Worm (Caenorhabditis elegans) whole organism, L4 larva: Measurements from ENCODE around the gene ZK287.9.

Experiments
- F44E2.7 ChIP-seq: fragments of 200-800 bp; sonication (Bioruptor generic); IDR thresholded peaks from 2 replicates; pipeline ENCODE4 v2.1.2; 2022; ENCODE audit warnings: missing genetic modification characterization, missing compliant biosample characterization
- R02D3.7 ChIP-seq: fragments of 150-350 bp; sonication (generic microtip); optimal IDR thresholded peaks from 3 replicates; lab custom pipeline; 2014; ENCODE audit warnings: missing biosample characterization, missing genetic modification characterization
- Y48G9A.11 ChIP-seq: fragments of 200-800 bp; sonication (Bioruptor generic); IDR thresholded peaks from 2 replicates; pipeline ENCODE4 v1.3.6; 2022; ENCODE audit warnings: missing genetic modification reagents, missing genetic modification characterization, missing compliant biosample characterization
- aha-1 ChIP-seq: fragments of 150-350 bp; peaks from one replicate; lab custom pipeline; 2014; ENCODE audit warnings: missing biosample characterization, missing genetic modification characterization
- ceh-28 ChIP-seq: fragments of 150-350 bp; optimal IDR thresholded peaks from 2 replicates; lab custom pipeline; 2014; ENCODE audit warnings: missing biosample characterization, missing genetic modification reagents, missing genetic modification characterization
- ceh-62 ChIP-seq: sonication (generic microtip); optimal IDR thresholded peaks from 2 replicates; lab custom pipeline; 2017; ENCODE audit warnings: missing biosample characterization, missing genetic modification characterization
- ceh-82 ChIP-seq: sonication (generic microtip); optimal IDR thresholded peaks from 2 replicates; lab custom pipeline; 2017; ENCODE audit warnings: missing biosample characterization, missing genetic modification characterization
- ces-1 ChIP-seq: fragments of 150-350 bp; sonication (generic microtip); optimal IDR thresholded peaks from 4 replicates; lab custom pipeline; 2014; ENCODE audit warnings: missing biosample characterization, missing genetic modification reagents, missing genetic modification characterization
- ctbp-1 ChIP-seq: fragments of 200-800 bp; sonication (Bioruptor generic); IDR thresholded peaks from 2 replicates; pipeline ENCODE4 v1.3.6; 2022; ENCODE audit warnings: missing genetic modification reagents, missing genetic modification characterization, missing compliant biosample characterization
- daf-16 ChIP-seq, 3 experiments: sonication (generic microtip); optimal IDR thresholded peaks; 2 replicates each; lab custom pipeline; 2016 to 2017; ENCODE audit warnings: missing genetic modification characterization in 3 of 3, missing genetic modification reagents in 3 of 3, mild to moderate bottlenecking in 2 of 3, missing compliant biosample characterization in 2 of 3, missing biosample characterization in 1 of 3, moderate library complexity in 1 of 3
- daf-8 ChIP-seq: fragments of 200-800 bp; sonication (Bioruptor generic); IDR thresholded peaks from 2 replicates; pipeline ENCODE4 v1.3.6; 2022; ENCODE audit warnings: missing genetic modification characterization, missing compliant biosample characterization
- dmd-6 ChIP-seq: fragments of 200-800 bp; sonication (Bioruptor generic); IDR thresholded peaks from 2 replicates; pipeline ENCODE4 v1.3.6; 2022; ENCODE audit warnings: missing genetic modification reagents, missing genetic modification characterization, missing compliant biosample characterization
- dmd-9 ChIP-seq: fragments of 200-800 bp; sonication (Bioruptor generic); IDR thresholded peaks from 2 replicates; pipeline ENCODE4 v1.3.6; 2022; ENCODE audit warnings: missing genetic modification reagents, missing genetic modification characterization, missing compliant biosample characterization
- dpl-1 ChIP-seq: fragments of 150-350 bp; optimal IDR thresholded peaks from 2 replicates; lab custom pipeline; 2014; ENCODE audit warnings: missing biosample characterization, missing genetic modification reagents, missing genetic modification characterization
- dve-1 ChIP-seq: sonication (generic microtip); optimal IDR thresholded peaks from 2 replicates; lab custom pipeline; 2017; ENCODE audit warnings: antibody characterized with exemption, mild to moderate bottlenecking, missing genetic modification characterization, missing compliant biosample characterization; ENCODE audit not compliant: insufficient read depth
- egl-27 ChIP-seq: sonication (generic microtip); optimal IDR thresholded peaks from 3 replicates; lab custom pipeline; 2017; ENCODE audit warnings: missing biosample characterization, missing genetic modification reagents, missing genetic modification characterization
- fkh-10 ChIP-seq: fragments of 150-350 bp; optimal IDR thresholded peaks from 2 replicates; lab custom pipeline; 2014; ENCODE audit warnings: missing biosample characterization, missing genetic modification reagents, missing genetic modification characterization
- hlh-11 ChIP-seq: fragments of 200-800 bp; sonication (Bioruptor generic); optimal IDR thresholded peaks from 2 replicates; lab custom pipeline; 2018; ENCODE audit warnings: mild to moderate bottlenecking, missing genetic modification characterization, missing compliant biosample characterization
- hlh-30 ChIP-seq: sonication (generic microtip); optimal IDR thresholded peaks from 2 replicates; lab custom pipeline; 2017; ENCODE audit warnings: antibody characterized with exemption, mild to moderate bottlenecking, missing genetic modification characterization, missing compliant biosample characterization; ENCODE audit not compliant: insufficient read depth
- hmg-1.1 ChIP-seq: fragments of 200-800 bp; sonication (Bioruptor generic); IDR thresholded peaks from 2 replicates; pipeline ENCODE4 v1.3.6; 2022; ENCODE audit warnings: missing genetic modification reagents, missing genetic modification characterization, missing compliant biosample characterization
- lin-15B ChIP-seq: fragments of 150-350 bp; sonication (generic microtip); optimal IDR thresholded peaks from 3 replicates; lab custom pipeline; 2014; ENCODE audit warnings: missing biosample characterization, missing genetic modification characterization
- lin-38 ChIP-seq: fragments of 200-800 bp; sonication (Bioruptor generic); IDR thresholded peaks from 2 replicates; pipeline ENCODE4 v1.3.6; 2022; ENCODE audit warnings: missing genetic modification reagents, missing genetic modification characterization, missing compliant biosample characterization
- lsy-2 ChIP-seq, 2 experiments: fragments of 150-350 bp in 1 of 2; sonication (generic microtip) in 1 of 2; optimal IDR thresholded peaks; 2 replicates each; lab custom pipeline; 2014 to 2017; ENCODE audit warnings: missing biosample characterization in 2 of 2, missing genetic modification characterization in 2 of 2
- mdl-1 ChIP-seq, 2 experiments: fragments of 150-350 bp in 1 of 2; sonication (generic microtip) in 1 of 2; optimal IDR thresholded peaks; 2 replicates each; lab custom pipeline; 2014 to 2017; ENCODE audit warnings: missing biosample characterization in 2 of 2, missing genetic modification characterization in 2 of 2
- mdt-29 ChIP-seq: fragments of 200-800 bp; sonication (Bioruptor generic); IDR thresholded peaks from 2 replicates; pipeline ENCODE4 v1.3.6; 2022; ENCODE audit warnings: missing genetic modification reagents, missing genetic modification characterization, missing compliant biosample characterization
- mep-1 ChIP-seq: fragments of 150-350 bp; sonication (generic microtip); optimal IDR thresholded peaks from 3 replicates; lab custom pipeline; 2014; ENCODE audit warnings: missing biosample characterization, missing genetic modification characterization
- mxl-3 ChIP-seq: fragments of 200-800 bp; sonication (Bioruptor generic); optimal IDR thresholded peaks from 2 replicates; lab custom pipeline; 2018; ENCODE audit warnings: mild to moderate bottlenecking, missing genetic modification characterization, missing compliant biosample characterization
- nhr-11 ChIP-seq: fragments of 150-350 bp; optimal IDR thresholded peaks from 2 replicates; lab custom pipeline; 2014; ENCODE audit warnings: missing biosample characterization, missing genetic modification characterization
- nhr-111 ChIP-seq: fragments of 200-800 bp; sonication (Bioruptor generic); optimal IDR thresholded peaks from 2 replicates; lab custom pipeline; 2018; ENCODE audit warnings: mild to moderate bottlenecking, missing genetic modification characterization, missing compliant biosample characterization
- nhr-237 ChIP-seq: sonication (generic microtip); optimal IDR thresholded peaks from 2 replicates; lab custom pipeline; 2017; ENCODE audit warnings: missing biosample characterization, missing genetic modification characterization
- nhr-28 ChIP-seq: fragments of 150-350 bp; optimal IDR thresholded peaks from 2 replicates; lab custom pipeline; 2014; ENCODE audit warnings: missing biosample characterization, missing genetic modification characterization
- nhr-41 ChIP-seq: fragments of 200-800 bp; sonication (Bioruptor generic); IDR thresholded peaks from 2 replicates; pipeline ENCODE4 v1.3.6; 2022; ENCODE audit warnings: missing genetic modification reagents, missing genetic modification characterization, missing compliant biosample characterization
- nhr-48 ChIP-seq: sonication (generic microtip); optimal IDR thresholded peaks from 2 replicates; lab custom pipeline; 2016; ENCODE audit warnings: mild to moderate bottlenecking, missing genetic modification characterization, missing compliant biosample characterization
- nhr-6 ChIP-seq: fragments of 150-350 bp; optimal IDR thresholded peaks from 2 replicates; lab custom pipeline; 2014; ENCODE audit warnings: missing biosample characterization, missing genetic modification characterization
- pha-4 ChIP-seq, 2 experiments: fragments of 150-350 bp in 1 of 2; fragments of 200-800 bp in 1 of 2; sonication (Bioruptor generic) in 1 of 2; IDR thresholded peaks in 1 of 2; optimal IDR thresholded peaks in 1 of 2; 2 replicates each; pipeline versions ENCODE4 v1.3.6 to Lab custom; 2014 to 2022; ENCODE audit warnings: missing genetic modification characterization in 2 of 2, missing genetic modification reagents in 2 of 2, missing biosample characterization in 1 of 2, missing compliant biosample characterization in 1 of 2
- php-3 ChIP-seq: fragments of 200-800 bp; sonication (Bioruptor generic); IDR thresholded peaks from 2 replicates; pipeline ENCODE4 v1.3.6; 2022; ENCODE audit warnings: missing genetic modification reagents, missing genetic modification characterization, missing compliant biosample characterization
- pqm-1 ChIP-seq: sonication (generic microtip); optimal IDR thresholded peaks from 2 replicates; lab custom pipeline; 2017; ENCODE audit warnings: missing biosample characterization, missing genetic modification characterization
- rbr-2 ChIP-seq: sonication (generic microtip); optimal IDR thresholded peaks from 2 replicates; lab custom pipeline; 2016; ENCODE audit warnings: missing genotype, missing genetic modification characterization, missing compliant biosample characterization
- skn-1 ChIP-seq: fragments of 150-350 bp; optimal IDR thresholded peaks from 2 replicates; lab custom pipeline; 2014; ENCODE audit warnings: missing biosample characterization, missing genetic modification characterization
- snpc-1.2 ChIP-seq: fragments of 200-800 bp; sonication (Bioruptor generic); IDR thresholded peaks from 2 replicates; pipeline ENCODE4 v1.3.6; 2022; ENCODE audit warnings: missing genetic modification reagents, missing genetic modification characterization, missing compliant biosample characterization
- spr-3 ChIP-seq: fragments of 200-800 bp; sonication (Bioruptor generic); optimal IDR thresholded peaks from 2 replicates; lab custom pipeline; 2018; ENCODE audit warnings: mild to moderate bottlenecking, missing genetic modification characterization, missing compliant biosample characterization
- tag-97 ChIP-seq: fragments of 200-800 bp; sonication (Bioruptor generic); IDR thresholded peaks from 2 replicates; pipeline ENCODE4 v1.3.6; 2022; ENCODE audit warnings: missing genetic modification characterization, missing compliant biosample characterization
- tra-1 ChIP-seq: fragments of 200-800 bp; sonication (Bioruptor generic); IDR thresholded peaks from 2 replicates; pipeline ENCODE4 v1.3.6; 2022; ENCODE audit warnings: missing genetic modification reagents, missing genetic modification characterization, missing compliant biosample characterization
- unc-39 ChIP-seq: sonication (generic microtip); optimal IDR thresholded peaks from 2 replicates; lab custom pipeline; 2017; ENCODE audit warnings: missing biosample characterization, missing genetic modification characterization
- unc-62 ChIP-seq, 3 experiments: fragments of 150-350 bp in 1 of 3; sonication (generic microtip); optimal IDR thresholded peaks in 2 of 3; peaks in 1 of 3; 1 replicate in 1 of 3; 2 replicates in 2 of 3; lab custom pipeline; 2014 to 2017; ENCODE audit warnings: missing biosample characterization in 3 of 3, missing genetic modification characterization in 3 of 3, missing genetic modification reagents in 3 of 3, missing genotype in 1 of 3
- zfp-3 ChIP-seq: fragments of 200-800 bp; sonication (Bioruptor generic); conservative IDR thresholded peaks from 2 replicates; pipeline ENCODE4 v1.3.6; 2022; ENCODE audit warnings: missing genetic modification reagents, missing genetic modification characterization, missing compliant biosample characterization

ZK287.9 gene

DNA sequence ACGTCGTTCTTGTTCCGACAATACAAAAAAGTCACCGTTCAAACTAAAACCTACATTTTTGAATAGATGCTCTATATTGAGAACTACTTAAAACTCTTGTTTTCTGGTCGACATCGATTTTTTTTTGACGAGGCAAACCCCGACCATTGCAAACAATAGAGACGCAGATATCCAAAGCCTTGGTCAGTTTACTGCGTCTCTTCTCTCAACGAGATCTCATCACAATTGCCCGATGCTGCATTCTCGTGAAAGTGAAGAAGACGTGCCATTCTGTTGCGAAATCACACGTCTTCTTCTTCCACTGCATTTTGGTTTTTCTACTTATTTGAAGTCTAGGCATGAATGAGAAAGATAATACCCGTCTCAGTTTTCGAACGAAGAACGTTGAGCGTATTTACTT is 25.2 kb downstream of the ZK287.9 start:
- TF ChIP-seq tra-1 (GFP tag; lab: Robert Waterston, UW): no peak
- no peak for TF ChIP-seq nhr-11 (tag; lab: Kevin White, UChicago)
- peak; percentile 44 for TF ChIP-seq nhr-28 (tag; lab: Kevin White, UChicago)
- no peak for TF ChIP-seq ces-1 (GFP tag; lab: Kevin White, UChicago)
- no peak for TF ChIP-seq skn-1
- no peak for TF ChIP-seq egl-27 (tag; lab: Kevin White, UChicago)
- TF ChIP-seq F44E2.7 (GFP tag; lab: Robert Waterston, UW): no peak
- TF ChIP-seq nhr-111: no peak
- peak; percentile 42 to 53 for TF ChIP-seq mdl-1 (tag; optimal IDR thresholded peaks at IDR 0.05; lab: Kevin White, UChicago)
- no peak for TF ChIP-seq nhr-41 (GFP tag; lab: Robert Waterston, UW)
- peak; percentile 11 for TF ChIP-seq dve-1 (tag; lab: Kevin White, UChicago)
- TF ChIP-seq snpc-1.2 (GFP tag; lab: Robert Waterston, UW): no peak
- peak; percentile 7 for TF ChIP-seq mxl-3
- TF ChIP-seq mep-1 (tag; lab: Kevin White, UChicago): peak; percentile 66
- TF ChIP-seq unc-62 (GFP tag; optimal IDR thresholded peaks at IDR 0.05 in 1 of 2; lab: Kevin White, UChicago): peak in 1 of 2 experiments; percentile 63
- TF ChIP-seq unc-62 (tag; optimal IDR thresholded peaks at IDR 0.05; lab: Kevin White, UChicago): no peak
- peak; percentile 85 for TF ChIP-seq hlh-30
- TF ChIP-seq nhr-6 (tag; lab: Kevin White, UChicago): peak; percentile 12
- no peak for TF ChIP-seq ceh-82 (tag; lab: Kevin White, UChicago)
- no peak for TF ChIP-seq php-3 (GFP tag; lab: Robert Waterston, UW)
- 0 out of 2 replicates have a peak, but pooled peaks have one; percentile 56 for TF ChIP-seq hmg-1.1 (GFP tag; lab: Robert Waterston, UW)
- no peak for TF ChIP-seq dmd-9 (GFP tag; lab: Robert Waterston, UW)
- no peak for TF ChIP-seq ceh-62 (tag; lab: Kevin White, UChicago)
- TF ChIP-seq lsy-2 (tag; optimal IDR thresholded peaks at IDR 0.05; lab: Kevin White, UChicago): no peak
- TF ChIP-seq aha-1 (tag; lab: Kevin White, UChicago): peak; percentile 26
- no peak for TF ChIP-seq Y48G9A.11 (GFP tag; lab: Robert Waterston, UW)
- no peak for TF ChIP-seq ctbp-1 (GFP tag; lab: Robert Waterston, UW)
- peak; percentile 43 for TF ChIP-seq ceh-28 (tag; lab: Kevin White, UChicago)
- TF ChIP-seq fkh-10 (GFP tag; lab: Kevin White, UChicago): peak; percentile 8
- TF ChIP-seq spr-3 (GFP tag; lab: Kevin White, UChicago): no peak
- TF ChIP-seq mdt-29 (GFP tag; lab: Robert Waterston, UW): no peak
- peak; percentile 27 for TF ChIP-seq rbr-2
- no peak for TF ChIP-seq dpl-1
- no peak for TF ChIP-seq daf-16 (GFP tag; optimal IDR thresholded peaks at IDR 0.05; lab: Kevin White, UChicago)
- no peak for TF ChIP-seq daf-16 (tag; optimal IDR thresholded peaks at IDR 0.05; lab: Kevin White, UChicago)

DNA sequence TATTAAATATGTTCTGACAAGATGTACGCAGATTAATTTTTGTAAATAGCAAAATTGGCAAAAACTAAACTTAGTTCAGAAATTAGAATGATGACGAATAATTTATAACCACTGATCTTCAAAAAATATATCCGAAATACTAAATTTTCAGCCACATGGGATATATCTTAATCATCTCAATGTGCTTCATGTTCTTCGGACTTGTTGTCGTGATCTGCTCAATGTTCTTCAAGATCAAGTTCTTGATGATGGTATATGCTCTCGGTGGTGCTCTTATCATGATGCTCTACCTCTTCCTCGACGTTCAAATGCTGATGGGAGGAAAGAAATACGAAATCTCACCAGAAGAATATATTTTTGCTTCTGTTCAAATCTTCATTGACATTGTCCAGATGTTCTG is 27.4 kb downstream of the ZK287.9 start:
- TF ChIP-seq tag-97 (GFP tag; lab: Robert Waterston, UW) (no peak), php-3 (GFP tag; lab: Robert Waterston, UW) (no peak), mdl-1 (tag; optimal IDR thresholded peaks at IDR 0.05; lab: Kevin White, UChicago) (no peak), dve-1 (tag; lab: Kevin White, UChicago) (no peak), aha-1 (tag; lab: Kevin White, UChicago) (peak; percentile 91), zfp-3 (GFP tag; lab: Robert Waterston, UW) (no peak), nhr-48 (tag; lab: Kevin White, UChicago) (no peak), tra-1 (GFP tag; lab: Robert Waterston, UW) (no peak)

ce11 chrV:9709747-9710146 is 30.6 kb downstream of the ZK287.9 start, which contains the start of gene tag-120:
tag-120 (minus strand) TSS chrV:9709814.
- TF ChIP-seq ceh-28 (tag; lab: Kevin White, UChicago) (no peak), R02D3.7 (tag; lab: Kevin White, UChicago) (no peak), hlh-11 (tag; lab: Kevin White, UChicago) (peak; percentile 1), nhr-28 (tag; lab: Kevin White, UChicago) (peak; percentile 29), nhr-41 (GFP tag; lab: Robert Waterston, UW) (no peak), nhr-237 (tag; lab: Kevin White, UChicago) (no peak), unc-39 (tag; lab: Kevin White, UChicago) (no peak), lin-38 (GFP tag; lab: Robert Waterston, UW) (no peak), pha-4 (GFP tag; IDR thresholded peaks at IDR 0.05; lab: Robert Waterston, UW) (no peak), pha-4 (tag; optimal IDR thresholded peaks at IDR 0.05; lab: Kevin White, UChicago) (no peak), lin-15B (no peak), pqm-1 (peak; percentile 51), zfp-3 (GFP tag; lab: Robert Waterston, UW) (no peak), daf-8 (GFP tag; lab: Robert Waterston, UW) (no peak), dmd-6 (GFP tag; lab: Robert Waterston, UW) (peak; percentile 40; the same call in 1 of the 2 replicates), dmd-9 (GFP tag; lab: Robert Waterston, UW) (no peak), mdl-1 (tag; optimal IDR thresholded peaks at IDR 0.05; lab: Kevin White, UChicago) (no peak), mdt-29 (GFP tag; lab: Robert Waterston, UW) (no peak), egl-27 (tag; lab: Kevin White, UChicago) (no peak)
